Worm (Caenorhabditis elegans): Measurements from ENCODE around the gene M03C11.6.

Gene M03C11.6

ce11 chrIII:10407198-10407663 lies 16.6 kb downstream of the M03C11.6 start, which contains the start of gene hat-1:
TSS of gene hat-1 (minus strand) at chrIII:10407248.
- no peak for TF ChIP-seq K09A11.1 (tag; optimal IDR thresholded peaks at IDR 0.05; ENCODE audit: insufficient read depth)
- TF ChIP-seq elt-2 (tag; optimal IDR thresholded peaks at IDR 0.05), result no peak
- peak; percentile 75 for TF ChIP-seq pax-1 (tag; optimal IDR thresholded peaks at IDR 0.05)
- TF ChIP-seq pat-9 (tag; optimal IDR thresholded peaks at IDR 0.05), result no peak
- TF ChIP-seq ceh-19 (GFP tag; optimal IDR thresholded peaks at IDR 0.05), result no peak
- no peak for TF ChIP-seq ceh-2 (tag; optimal IDR thresholded peaks at IDR 0.05)
- TF ChIP-seq K02D7.2 (tag; optimal IDR thresholded peaks at IDR 0.05), result no peak
- TF ChIP-seq nhr-11 (tag; optimal IDR thresholded peaks at IDR 0.05), result no peak
- peak; percentile 8 for TF ChIP-seq ets-4 (tag; optimal IDR thresholded peaks at IDR 0.05)
- TF ChIP-seq pros-1 (tag; optimal IDR thresholded peaks at IDR 0.05), result no peak
- TF ChIP-seq nhr-232 (tag; optimal IDR thresholded peaks at IDR 0.05), result no peak
- no peak for TF ChIP-seq sdc-2 (tag; optimal IDR thresholded peaks at IDR 0.05)
- no peak for TF ChIP-seq fkh-6 (tag; optimal IDR thresholded peaks at IDR 0.05)
- no peak for TF ChIP-seq fkh-10 (GFP tag; optimal IDR thresholded peaks at IDR 0.05)
- no peak for TF ChIP-seq ceh-48 (tag; optimal IDR thresholded peaks at IDR 0.05)
- TF ChIP-seq ceh-22 (tag; optimal IDR thresholded peaks at IDR 0.05), result no peak
- TF ChIP-seq ceh-30 (tag; optimal IDR thresholded peaks at IDR 0.05), result peak; percentile 17
- TF ChIP-seq rnt-1 (tag; optimal IDR thresholded peaks at IDR 0.05), result peak; percentile 26
- no peak for TF ChIP-seq eyg-1 (tag; optimal IDR thresholded peaks at IDR 0.05)
- peak; percentile 4 for TF ChIP-seq hlh-30 (tag; optimal IDR thresholded peaks at IDR 0.05; ENCODE audit: insufficient read depth)
- TF ChIP-seq unc-86 (tag; optimal IDR thresholded peaks at IDR 0.05), result no peak
- no peak for TF ChIP-seq mec-3 (tag; optimal IDR thresholded peaks at IDR 0.05; ENCODE audit: borderline replicate concordance)
- TF ChIP-seq ama-1 (optimal IDR thresholded peaks at IDR 0.05), result no peak
- no peak for TF ChIP-seq lim-6 (tag; optimal IDR thresholded peaks at IDR 0.05)
- TF ChIP-seq fax-1 (tag; optimal IDR thresholded peaks at IDR 0.05), result no peak
- peak; percentile 66 for TF ChIP-seq unc-42 (tag; optimal IDR thresholded peaks at IDR 0.05)
- no peak for TF ChIP-seq hlh-8 (tag; optimal IDR thresholded peaks at IDR 0.05)
- TF ChIP-seq F13H6.1 (tag; optimal IDR thresholded peaks at IDR 0.05), result no peak
- TF ChIP-seq madf-2 (tag; optimal IDR thresholded peaks at IDR 0.05), result no peak
- no peak for TF ChIP-seq dmd-4 (tag; optimal IDR thresholded peaks at IDR 0.05; ENCODE audit: borderline replicate concordance)
- TF ChIP-seq hlh-6 (tag; optimal IDR thresholded peaks at IDR 0.05), result no peak
- no peak for TF ChIP-seq pqm-1 (tag; optimal IDR thresholded peaks at IDR 0.05)
- TF ChIP-seq tbx-2 (tag; optimal IDR thresholded peaks at IDR 0.05), result peak; percentile 57
- no peak for TF ChIP-seq npax-4 (tag; optimal IDR thresholded peaks at IDR 0.05)
- no peak for TF ChIP-seq ceh-14 (tag; optimal IDR thresholded peaks at IDR 0.05)
- no peak for TF ChIP-seq ceh-24 (tag; optimal IDR thresholded peaks at IDR 0.05)
- TF ChIP-seq ref-2 (tag; optimal IDR thresholded peaks at IDR 0.05), result no peak
- TF ChIP-seq ceh-18 (tag; optimal IDR thresholded peaks at IDR 0.05), result peak; percentile 68
- no peak for TF ChIP-seq sox-2 (GFP tag; IDR thresholded peaks at IDR 0.05)
- TF ChIP-seq unc-55 (GFP tag; optimal IDR thresholded peaks at IDR 0.05), result peak; percentile 55
- no peak for TF ChIP-seq T23F11.4 (GFP tag; optimal IDR thresholded peaks at IDR 0.05)
- peak; percentile 45 for TF ChIP-seq ceh-34 (tag; optimal IDR thresholded peaks at IDR 0.05)
- TF ChIP-seq C08G9.2 (tag; optimal IDR thresholded peaks at IDR 0.05), result no peak
- TF ChIP-seq ceh-31 (tag; optimal IDR thresholded peaks at IDR 0.05), result peak; percentile 66
- no peak for TF ChIP-seq ttx-3 (tag; optimal IDR thresholded peaks at IDR 0.05)
- TF ChIP-seq ceh-6 (GFP tag; optimal IDR thresholded peaks at IDR 0.05), result no peak
- TF ChIP-seq zip-5 (tag; optimal IDR thresholded peaks at IDR 0.05), result no peak
- peak; percentile 66 for TF ChIP-seq dve-1 (tag; optimal IDR thresholded peaks at IDR 0.05)
- peak; percentile 36 for TF ChIP-seq Y22D7AL.16 (tag; optimal IDR thresholded peaks at IDR 0.05)
- TF ChIP-seq ztf-16 (tag; optimal IDR thresholded peaks at IDR 0.05), result no peak
- no peak for TF ChIP-seq unc-3 (GFP tag; conservative IDR thresholded peaks at IDR 0.05)
- TF ChIP-seq unc-3 (tag; optimal IDR thresholded peaks at IDR 0.05), result no peak
- peak; percentile 80 for TF ChIP-seq nfya-1 (tag; optimal IDR thresholded peaks at IDR 0.05)
- TF ChIP-seq pag-3 (tag; optimal IDR thresholded peaks at IDR 0.05; ENCODE audit: borderline replicate concordance), result no peak
- TF ChIP-seq ahr-1 (tag; optimal IDR thresholded peaks at IDR 0.05), result no peak
